Fruit fly (Drosophila melanogaster) whole organism, embryonic: ENCODE data around the gene Polr3E.

Experiments used
- Atf-2 ChIP-seq: fragments of 200-800 bp; sonication (Bioruptor generic); optimal IDR thresholded peaks from 2 replicates; lab custom pipeline; 2016; ENCODE audit warnings: missing biosample characterization, missing genetic modification characterization
- Bgb ChIP-seq: fragments of 200-800 bp; sonication (Bioruptor generic); IDR thresholded peaks from 2 replicates; pipeline ENCODE4 v1.3.6; 2022; ENCODE audit warnings: missing biosample characterization, missing genetic modification characterization; ENCODE audit not compliant: partially characterized antibody
- BtbVII ChIP-seq: fragments of 200-800 bp; sonication (Bioruptor generic); optimal IDR thresholded peaks from 3 replicates; lab custom pipeline; 2017; ENCODE audit warnings: missing biosample characterization, mild to moderate bottlenecking, missing genetic modification characterization
- CG12236 ChIP-seq: fragments of 200-800 bp; sonication (Bioruptor generic); optimal IDR thresholded peaks from 2 replicates; lab custom pipeline; 2016; ENCODE audit warnings: missing biosample characterization, missing genetic modification characterization
- CG12744 ChIP-seq: fragments of 200-800 bp; sonication (Bioruptor generic); optimal IDR thresholded peaks from 2 replicates; lab custom pipeline; 2016; ENCODE audit warnings: missing biosample characterization, missing genetic modification characterization
- CG17612 ChIP-seq: fragments of 200-800 bp; sonication (Bioruptor generic); IDR thresholded peaks from 2 replicates; pipeline ENCODE4 v1.3.6; 2022; ENCODE audit warnings: missing biosample characterization, missing genetic modification characterization
- CG18011 ChIP-seq: fragments of 200-800 bp; sonication (Bioruptor generic); optimal IDR thresholded peaks from 2 replicates; lab custom pipeline; 2017; ENCODE audit warnings: missing biosample characterization, missing genetic modification characterization, mild to moderate bottlenecking, moderate library complexity, missing genotype
- CG2875 ChIP-seq: fragments of 200-800 bp; sonication (Bioruptor generic); optimal IDR thresholded peaks from 2 replicates; lab custom pipeline; 2017; ENCODE audit warnings: missing biosample characterization, mild to moderate bottlenecking, missing genetic modification characterization, missing genetic modification reagents
- CG2889 ChIP-seq: fragments of 200-800 bp; sonication (Bioruptor generic); IDR thresholded peaks from 3 replicates; pipeline ENCODE4 v1.3.6; 2022; ENCODE audit warnings: missing biosample characterization, missing genetic modification characterization
- CG31388 ChIP-seq: fragments of 200-800 bp; sonication (Bioruptor generic); optimal IDR thresholded peaks from 2 replicates; lab custom pipeline; 2016; ENCODE audit warnings: missing biosample characterization, missing genetic modification characterization
- CG33213 ChIP-seq: fragments of 200-800 bp; sonication (Bioruptor generic); optimal IDR thresholded peaks from 3 replicates; lab custom pipeline; 2016; ENCODE audit warnings: missing biosample characterization, missing genetic modification characterization
- CG34422 ChIP-seq: fragments of 200-800 bp; sonication (Bioruptor generic); IDR thresholded peaks from 3 replicates; pipeline ENCODE4 v1.3.6; 2022; ENCODE audit warnings: missing biosample characterization, missing genetic modification characterization
- CG4404 ChIP-seq: fragments of 200-800 bp; sonication (Bioruptor generic); IDR thresholded peaks from 2 replicates; pipeline ENCODE4 v1.3.6; 2022; ENCODE audit warnings: missing biosample characterization, missing genetic modification characterization
- CG5180 ChIP-seq: fragments of 200-800 bp; sonication (Bioruptor generic); optimal IDR thresholded peaks from 3 replicates; lab custom pipeline; 2017; ENCODE audit warnings: missing biosample characterization, missing genetic modification characterization, mild to moderate bottlenecking, moderate library complexity, missing genetic modification reagents
- CG6175 ChIP-seq: fragments of 200-800 bp; sonication (Bioruptor generic); IDR thresholded peaks from 3 replicates; pipeline ENCODE4 v1.3.6; 2022; ENCODE audit warnings: missing biosample characterization, missing genetic modification characterization
- CG6813 ChIP-seq: fragments of 200-800 bp; sonication (Bioruptor generic); optimal IDR thresholded peaks from 2 replicates; lab custom pipeline; 2017; ENCODE audit warnings: missing biosample characterization, missing genetic modification characterization, mild to moderate bottlenecking, moderate library complexity, missing genetic modification reagents
- CG8924 ChIP-seq: fragments of 200-800 bp; optimal IDR thresholded peaks from 3 replicates; lab custom pipeline; 2019; ENCODE audit warnings: missing biosample characterization, mild to moderate bottlenecking, missing genetic modification characterization, moderate library complexity
- CG9609 ChIP-seq: fragments of 200-800 bp; sonication (Bioruptor generic); optimal IDR thresholded peaks from 3 replicates; lab custom pipeline; 2016; ENCODE audit warnings: missing biosample characterization, missing genetic modification characterization
- CG9727 ChIP-seq: fragments of 200-800 bp; sonication (Bioruptor generic); optimal IDR thresholded peaks from 3 replicates; lab custom pipeline; 2017; ENCODE audit warnings: missing biosample characterization, mild to moderate bottlenecking, missing genetic modification characterization
- CG9797 ChIP-seq: fragments of 200-800 bp; sonication (Bioruptor generic); optimal IDR thresholded peaks from 3 replicates; lab custom pipeline; 2018; ENCODE audit warnings: missing biosample characterization, mild to moderate bottlenecking, missing genetic modification characterization
- CG9932 ChIP-seq: fragments of 200-800 bp; sonication (Bioruptor generic); IDR thresholded peaks from 2 replicates; pipeline ENCODE4 v1.3.6; 2022; ENCODE audit warnings: missing biosample characterization, missing genetic modification characterization
- CHES-1-like ChIP-seq: fragments of 200-800 bp; sonication (Bioruptor generic); optimal IDR thresholded peaks from 2 replicates; lab custom pipeline; 2016; ENCODE audit warnings: missing biosample characterization, missing genetic modification characterization
- Hr51 ChIP-seq, 2 experiments: fragments of 200-800 bp; sonication (Bioruptor generic); optimal IDR thresholded peaks; 2 replicates in 1 of 2; 3 replicates in 1 of 2; lab custom pipeline; 2016 to 2018; ENCODE audit warnings: missing biosample characterization in 2 of 2, missing genetic modification characterization in 2 of 2, mild to moderate bottlenecking in 1 of 2, moderate library complexity in 1 of 2
- Myb ChIP-seq: fragments of 200-800 bp; sonication (Bioruptor generic); optimal IDR thresholded peaks from 2 replicates; lab custom pipeline; 2016; ENCODE audit warnings: missing biosample characterization, missing genetic modification characterization
- Poxn ChIP-seq: fragments of 200-800 bp; sonication (Bioruptor generic); IDR thresholded peaks from 2 replicates; pipeline ENCODE4 v1.3.6; 2022; ENCODE audit warnings: missing biosample characterization, missing genetic modification characterization
- Side ChIP-seq: fragments of 200-800 bp; sonication (Bioruptor generic); optimal IDR thresholded peaks from 2 replicates; lab custom pipeline; 2016; ENCODE audit warnings: missing biosample characterization, missing genetic modification characterization
- Stat92E ChIP-seq, 3 experiments: fragments of >200 bp in 2 of 3; fragments of 200-800 bp in 1 of 3; sonication (Bioruptor generic) in 1 of 3; optimal IDR thresholded peaks; 2 replicates each; lab custom pipeline; 2017 to 2019; ENCODE audit warnings: missing biosample characterization in 3 of 3, missing genetic modification characterization in 3 of 3, mild to moderate bottlenecking in 1 of 3, moderate library complexity in 1 of 3
- Vsx1 ChIP-seq: fragments of 200-800 bp; sonication (Bioruptor generic); optimal IDR thresholded peaks from 2 replicates; lab custom pipeline; 2017; ENCODE audit warnings: missing biosample characterization, mild to moderate bottlenecking, missing genetic modification characterization, missing genetic modification reagents
- Xrp1 ChIP-seq: fragments of 200-800 bp; sonication (Bioruptor generic); IDR thresholded peaks from 2 replicates; pipeline ENCODE4 v1.3.6; 2022; ENCODE audit warnings: missing biosample characterization, missing genetic modification characterization
- al ChIP-seq: fragments of 200-800 bp; sonication (Bioruptor generic); IDR thresholded peaks from 2 replicates; pipeline ENCODE4 v1.3.6; 2022; ENCODE audit warnings: missing biosample characterization, missing genetic modification characterization
- ash1 ChIP-seq: fragments of 200-800 bp; sonication (Bioruptor generic); optimal IDR thresholded peaks from 2 replicates; lab custom pipeline; 2018; ENCODE audit warnings: missing biosample characterization, mild to moderate bottlenecking, missing genetic modification characterization
- chn ChIP-seq: fragments of 200-800 bp; sonication (Bioruptor generic); optimal IDR thresholded peaks from 2 replicates; lab custom pipeline; 2016; ENCODE audit warnings: missing biosample characterization, missing genetic modification characterization
- ci ChIP-seq: fragments of 200-800 bp; sonication (Bioruptor generic); IDR thresholded peaks from 3 replicates; pipeline ENCODE4 v1.3.6; 2022; ENCODE audit warnings: missing biosample characterization, missing genetic modification characterization
- ems ChIP-seq: fragments of 200-800 bp; sonication (Bioruptor generic); optimal IDR thresholded peaks from 3 replicates; lab custom pipeline; 2016; ENCODE audit warnings: missing biosample characterization, missing genetic modification characterization
- fd3F ChIP-seq: fragments of 200-800 bp; sonication (Bioruptor generic); optimal IDR thresholded peaks from 2 replicates; lab custom pipeline; 2018; ENCODE audit warnings: missing biosample characterization, mild to moderate bottlenecking, missing genetic modification characterization, moderate library complexity
- ftz-f1 ChIP-seq: fragments of 200-800 bp; sonication (Bioruptor generic); optimal IDR thresholded peaks from 2 replicates; lab custom pipeline; 2016; ENCODE audit warnings: missing biosample characterization, missing genetic modification characterization
- gro ChIP-seq: fragments of 200-800 bp; sonication (Bioruptor generic); optimal IDR thresholded peaks from 2 replicates; lab custom pipeline; 2016; ENCODE audit warnings: missing biosample characterization, missing genetic modification characterization
- gsb-n ChIP-seq: fragments of 200-800 bp; sonication (Bioruptor generic); optimal IDR thresholded peaks from 3 replicates; lab custom pipeline; 2018; ENCODE audit warnings: missing biosample characterization, mild to moderate bottlenecking, missing genetic modification characterization
- h ChIP-seq: fragments of >200 bp; optimal IDR thresholded peaks from 2 replicates; lab custom pipeline; 2017
- kni ChIP-seq: fragments of 200-800 bp; sonication (Bioruptor generic); optimal IDR thresholded peaks from 3 replicates; lab custom pipeline; 2017; ENCODE audit warnings: mild to moderate bottlenecking, missing biosample characterization, missing genetic modification reagents, missing genetic modification characterization
- odd ChIP-seq: fragments of 200-800 bp; sonication (Bioruptor generic); optimal IDR thresholded peaks from 2 replicates; lab custom pipeline; 2017; ENCODE audit warnings: missing biosample characterization, mild to moderate bottlenecking, missing genetic modification characterization
- org-1 ChIP-seq: fragments of 200-800 bp; sonication (Bioruptor generic); optimal IDR thresholded peaks from 2 replicates; lab custom pipeline; 2017; ENCODE audit warnings: missing biosample characterization, missing genetic modification characterization
- ranshi ChIP-seq: fragments of 200-800 bp; sonication (Bioruptor generic); IDR thresholded peaks from 2 replicates; pipeline ENCODE4 v1.3.6; 2022; ENCODE audit warnings: missing biosample characterization, missing genetic modification characterization
- row ChIP-seq: fragments of 200-800 bp; sonication (Bioruptor generic); IDR thresholded peaks from 3 replicates; pipeline ENCODE4 v1.3.6; 2022; ENCODE audit warnings: missing biosample characterization, missing genetic modification characterization
- sisA ChIP-seq: fragments of 200-800 bp; sonication (Bioruptor generic); IDR thresholded peaks from 2 replicates; pipeline ENCODE4 v1.3.6; 2022; ENCODE audit warnings: missing biosample characterization, missing genetic modification characterization
- sob ChIP-seq: fragments of 200-800 bp; sonication (Bioruptor generic); IDR thresholded peaks from 2 replicates; pipeline ENCODE4 v1.3.6; 2022; ENCODE audit warnings: missing biosample characterization, missing genetic modification characterization
- stwl ChIP-seq: fragments of 200-800 bp; sonication (Bioruptor generic); optimal IDR thresholded peaks from 3 replicates; lab custom pipeline; 2018; ENCODE audit warnings: missing biosample characterization, mild to moderate bottlenecking, missing genetic modification characterization, moderate library complexity
- tin ChIP-seq: fragments of 200-800 bp; sonication (Bioruptor generic); optimal IDR thresholded peaks from 3 replicates; lab custom pipeline; 2016; ENCODE audit warnings: missing biosample characterization, missing genetic modification characterization
- trh ChIP-seq: fragments of 200-800 bp; sonication (Bioruptor generic); optimal IDR thresholded peaks from 2 replicates; lab custom pipeline; 2016; ENCODE audit warnings: missing biosample characterization, missing genetic modification characterization
- vfl ChIP-seq: fragments of 200-800 bp; sonication (Bioruptor generic); optimal IDR thresholded peaks from 2 replicates; lab custom pipeline; 2016; ENCODE audit warnings: missing biosample characterization, missing genetic modification characterization
- zen2 ChIP-seq: fragments of 200-800 bp; sonication (Bioruptor generic); IDR thresholded peaks from 3 replicates; pipeline ENCODE4 v1.3.6; 2022; ENCODE audit warnings: missing biosample characterization, missing genetic modification characterization; ENCODE audit not compliant: partially characterized antibody
- zfh2 ChIP-seq: fragments of 200-800 bp; sonication (Bioruptor generic); optimal IDR thresholded peaks from 2 replicates; lab custom pipeline; 2016; ENCODE audit warnings: missing biosample characterization, missing genetic modification characterization

Gene Polr3E

DNA sequence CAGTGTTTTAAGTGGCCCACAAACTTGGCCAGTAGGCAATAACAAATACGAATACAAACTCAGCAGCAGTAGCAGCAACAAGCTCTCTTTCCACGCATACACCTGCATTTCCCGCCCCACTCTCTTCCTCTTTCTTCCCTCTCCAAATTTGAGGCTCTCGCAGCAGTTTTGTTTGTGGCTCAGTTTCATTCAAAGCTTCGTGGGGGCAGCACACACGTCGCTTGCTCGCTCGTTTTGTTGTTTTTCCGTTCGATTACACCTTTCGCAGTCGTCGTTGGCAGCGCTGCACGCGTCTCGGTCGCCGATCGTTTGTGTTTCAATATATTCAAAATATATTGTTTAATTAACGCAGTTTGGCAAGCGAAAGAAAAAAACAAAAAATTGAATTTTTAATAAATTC is 27.0 kb downstream of the Polr3E start (continued):
- peak; percentile 4 for TF ChIP-seq CG2875
- TF ChIP-seq sisA = no peak
- TF ChIP-seq Myb (GFP tag; lab: Kevin White, UChicago) = no peak
- TF ChIP-seq sob (GFP tag; lab: Robert Waterston, UW) = peak; percentile 47; the same call in 1 of the 2 replicates
- TF ChIP-seq CG4404 (GFP tag; lab: Robert Waterston, UW) = no peak
- peak; percentile 10 for TF ChIP-seq kni
- no peak; the same call in 1 of the 2 replicates for TF ChIP-seq ranshi (GFP tag; lab: Robert Waterston, UW)
- TF ChIP-seq row (GFP tag; lab: Robert Waterston, UW) = 0 out of 3 replicates have a peak, but pooled peaks have one; percentile 6
- no peak for TF ChIP-seq Hr51 (GFP tag; optimal IDR thresholded peaks at IDR 0.05; lab: Kevin White, UChicago)
- TF ChIP-seq CG8924 (tag; lab: Kevin White, UChicago) = peak; percentile 21
- peak; percentile 30 for TF ChIP-seq BtbVII (GFP tag; lab: Kevin White, UChicago)
- no peak for TF ChIP-seq Poxn
- no peak for TF ChIP-seq gsb-n (tag; lab: Kevin White, UChicago)
- peak; percentile 53; the same call in 1 of the 2 replicates for TF ChIP-seq Bgb
- no peak for TF ChIP-seq Atf-2 (GFP tag; lab: Kevin White, UChicago)
- TF ChIP-seq stwl (tag; lab: Kevin White, UChicago) = no peak
- TF ChIP-seq zfh2 (GFP tag; lab: Kevin White, UChicago) = peak; percentile 7
- no peak for TF ChIP-seq odd (GFP tag; lab: Kevin White, UChicago)
- no peak for TF ChIP-seq tin (GFP tag; lab: Kevin White, UChicago)
- TF ChIP-seq CG31388 (GFP tag; lab: Kevin White, UChicago) = no peak
- TF ChIP-seq Stat92E (GFP tag; optimal IDR thresholded peaks at IDR 0.05; lab: Kevin White, UChicago) = no peak
- TF ChIP-seq Side (GFP tag; lab: Kevin White, UChicago) = no peak
- no peak for TF ChIP-seq fd3F (GFP tag; lab: Kevin White, UChicago)
- 0 out of 3 replicates have a peak, but pooled peaks have one; percentile 9 for TF ChIP-seq CG6175 (GFP tag; lab: Robert Waterston, UW)
- no peak for TF ChIP-seq CG33213 (GFP tag; lab: Kevin White, UChicago)
- TF ChIP-seq CG12236 (GFP tag; lab: Kevin White, UChicago) = no peak
- peak; percentile 57 for TF ChIP-seq gro
- TF ChIP-seq vfl (GFP tag; lab: Kevin White, UChicago) = no peak
- peak; percentile 78 for TF ChIP-seq ci
- no peak for TF ChIP-seq CG34422 (GFP tag; lab: Robert Waterston, UW)
- no peak for TF ChIP-seq CG9727 (GFP tag; lab: Kevin White, UChicago)
- no peak for TF ChIP-seq CG9932 (GFP tag; lab: Robert Waterston, UW)
- no peak for TF ChIP-seq Vsx1 (GFP tag; lab: Kevin White, UChicago)
- no peak for TF ChIP-seq ash1 (GFP tag; lab: Kevin White, UChicago)
- no peak for TF ChIP-seq CG9609
- TF ChIP-seq CG18011 (GFP tag; lab: Kevin White, UChicago) = no peak
- no peak for TF ChIP-seq org-1 (GFP tag; lab: Kevin White, UChicago)
- TF ChIP-seq ftz-f1 = peak; percentile 22
- no peak for TF ChIP-seq CG17612 (GFP tag; lab: Robert Waterston, UW)
- no peak for TF ChIP-seq ems (GFP tag; lab: Kevin White, UChicago)
- TF ChIP-seq trh (GFP tag; lab: Kevin White, UChicago) = no peak
- no peak for TF ChIP-seq CG5180 (GFP tag; lab: Kevin White, UChicago)
- TF ChIP-seq CG9797 = no peak
- no peak for TF ChIP-seq h
- no peak for TF ChIP-seq zen2 (GFP tag; lab: Robert Waterston, UW)
- TF ChIP-seq chn (GFP tag; lab: Kevin White, UChicago) = no peak
- no peak for TF ChIP-seq CG12744 (GFP tag; lab: Kevin White, UChicago)
- no peak for TF ChIP-seq CG6813 (GFP tag; lab: Kevin White, UChicago)
- no peak for TF ChIP-seq CHES-1-like (GFP tag; lab: Kevin White, UChicago)
- TF ChIP-seq al = no peak
- TF ChIP-seq CG2889 (GFP tag; lab: Robert Waterston, UW) = no peak
- TF ChIP-seq Xrp1 (GFP tag; lab: Robert Waterston, UW) = no peak
